Worm (Caenorhabditis elegans) whole organism, midembryonic: Measurements from ENCODE around the gene F44G4.3.

ENCODE experiments used
- T22C8.4 ChIP-seq: fragments of 200-800 bp; sonication (Bioruptor generic); IDR thresholded peaks from 2 replicates; pipeline ENCODE4 v1.3.6; 2022; ENCODE audit warnings: missing genetic modification characterization, missing compliant biosample characterization
- cog-1 ChIP-seq: sonication (generic microtip); optimal IDR thresholded peaks from 2 replicates; lab custom pipeline; 2016; ENCODE audit warnings: missing genetic modification characterization, missing compliant biosample characterization
- flt-1 ChIP-seq: fragments of 200-800 bp; sonication (Bioruptor generic); IDR thresholded peaks from 2 replicates; pipeline ENCODE4 v1.3.6; 2022; ENCODE audit warnings: missing genetic modification characterization, missing compliant biosample characterization
- klf-2 ChIP-seq: fragments of 200-800 bp; sonication (Bioruptor generic); conservative IDR thresholded peaks from 2 replicates; pipeline ENCODE4 v1.3.6; 2022; ENCODE audit warnings: missing genetic modification reagents, missing genetic modification characterization, missing compliant biosample characterization
- med-1 ChIP-seq: sonication (generic microtip); optimal IDR thresholded peaks from 2 replicates; lab custom pipeline; 2017; ENCODE audit warnings: missing genetic modification characterization, mild to moderate bottlenecking, missing compliant biosample characterization, antibody characterized with exemption, missing genetic modification reagents; ENCODE audit not compliant: insufficient read depth
- ref-1 ChIP-seq: fragments of 200-800 bp; sonication (Bioruptor generic); conservative IDR thresholded peaks from 2 replicates; pipeline ENCODE4 v1.3.6; 2022; ENCODE audit warnings: missing genetic modification reagents, missing genetic modification characterization, missing compliant biosample characterization
- tab-1 ChIP-seq: fragments of 200-800 bp; sonication (Bioruptor generic); IDR thresholded peaks from 2 replicates; pipeline ENCODE4 v1.3.6; 2022; ENCODE audit warnings: missing genetic modification characterization, missing compliant biosample characterization
- ztf-23 ChIP-seq: fragments of 200-800 bp; sonication (Bioruptor generic); IDR thresholded peaks from 2 replicates; pipeline ENCODE4 v1.3.6; 2022; ENCODE audit warnings: missing genetic modification reagents, missing genetic modification characterization, missing compliant biosample characterization
- ztf-29 ChIP-seq: fragments of 200-800 bp; sonication (Bioruptor generic); IDR thresholded peaks from 2 replicates; pipeline ENCODE4 v1.3.6; 2022; ENCODE audit warnings: missing genetic modification reagents, missing genetic modification characterization, missing compliant biosample characterization

The F44G4.3 gene

DNA sequence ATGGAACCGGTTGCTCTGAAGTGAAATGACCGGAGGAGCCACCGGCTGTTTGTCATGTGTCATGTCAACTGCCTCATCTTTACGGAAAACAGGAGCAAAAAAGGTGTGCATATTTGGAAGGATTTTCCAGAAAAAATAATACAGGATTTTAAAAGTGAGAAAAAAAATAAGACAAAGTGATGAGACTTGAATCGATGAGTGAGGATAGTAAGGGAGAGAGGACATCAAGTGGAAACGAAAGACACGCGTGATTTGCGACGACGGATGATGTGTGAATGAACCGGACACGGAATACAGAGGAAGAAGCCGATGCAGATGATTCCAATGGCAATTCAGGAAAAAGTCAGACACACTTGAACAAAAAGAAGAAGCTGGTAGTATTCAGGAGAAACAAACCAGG is 26.9 kb upstream of the F44G4.3 start:
- TF ChIP-seq T22C8.4 (GFP tag; lab: Robert Waterston, UW) (no peak), klf-2 (GFP tag; lab: Robert Waterston, UW) (no peak), tab-1 (GFP tag; lab: Robert Waterston, UW) (no peak), med-1 (GFP tag; lab: Kevin White, UChicago) (no peak), ztf-23 (GFP tag; lab: Robert Waterston, UW) (no peak), flt-1 (GFP tag; lab: Robert Waterston, UW) (no peak), cog-1 (tag; lab: Kevin White, UChicago) (no peak), ref-1 (no peak), ztf-29 (no peak)

DNA sequence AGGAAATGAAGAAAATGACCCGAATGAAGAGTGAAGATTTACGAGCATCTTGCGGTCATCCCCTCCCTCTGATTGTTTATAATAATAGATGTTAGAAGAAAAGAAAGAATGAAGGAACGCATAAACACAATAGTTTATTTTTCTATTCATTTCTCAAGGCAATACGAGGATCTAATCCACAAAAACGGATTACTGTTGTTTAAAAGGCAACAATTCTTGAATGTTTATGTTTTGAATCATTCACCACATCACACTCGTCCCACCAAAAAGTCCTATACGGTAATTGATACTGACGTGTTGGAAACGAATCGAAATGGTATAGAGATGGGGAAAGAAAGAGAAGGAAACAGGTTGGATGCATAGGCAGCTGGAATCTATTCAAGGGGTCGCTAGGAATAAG is 24.2 kb upstream of the F44G4.3 start:
- no peak for TF ChIP-seq tab-1 (GFP tag; lab: Robert Waterston, UW)
- no peak for TF ChIP-seq med-1 (GFP tag; lab: Kevin White, UChicago)
- no peak for TF ChIP-seq T22C8.4 (GFP tag; lab: Robert Waterston, UW)
- TF ChIP-seq ztf-23 (GFP tag; lab: Robert Waterston, UW), result no peak
- no peak for TF ChIP-seq flt-1 (GFP tag; lab: Robert Waterston, UW)
- TF ChIP-seq cog-1 (tag; lab: Kevin White, UChicago), result no peak

DNA sequence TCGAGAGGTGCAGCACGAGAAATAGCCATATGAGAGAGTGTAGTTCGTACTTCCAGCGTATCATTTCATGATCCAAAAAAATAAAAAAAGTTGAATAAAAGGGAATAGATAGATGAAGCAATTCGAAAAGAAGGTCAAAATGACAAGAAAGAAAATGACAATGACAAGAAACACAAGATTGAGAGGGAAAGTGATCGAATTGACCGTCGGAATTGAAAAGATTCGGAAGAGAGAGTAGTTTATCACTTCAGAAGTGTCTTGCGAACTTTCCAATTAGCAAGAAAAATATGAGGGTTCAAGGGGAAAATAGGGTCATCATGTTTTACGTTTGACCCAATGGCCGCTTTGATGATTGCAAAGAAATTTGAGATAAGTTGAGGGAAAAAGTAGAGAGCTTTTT is 22.2 kb upstream of the F44G4.3 start, which contains the start of gene dep-1:
Gene dep-1, minus strand, starts transcription at position 95 of the 400 bp plus-strand sequence.
- TF ChIP-seq flt-1 (GFP tag; lab: Robert Waterston, UW) (no peak), ref-1 (no peak), cog-1 (tag; lab: Kevin White, UChicago) (no peak), T22C8.4 (GFP tag; lab: Robert Waterston, UW) (no peak), klf-2 (GFP tag; lab: Robert Waterston, UW) (no peak), ztf-29 (no peak), ztf-23 (GFP tag; lab: Robert Waterston, UW) (no peak), tab-1 (GFP tag; lab: Robert Waterston, UW) (no peak), med-1 (GFP tag; lab: Kevin White, UChicago) (no peak)

DNA sequence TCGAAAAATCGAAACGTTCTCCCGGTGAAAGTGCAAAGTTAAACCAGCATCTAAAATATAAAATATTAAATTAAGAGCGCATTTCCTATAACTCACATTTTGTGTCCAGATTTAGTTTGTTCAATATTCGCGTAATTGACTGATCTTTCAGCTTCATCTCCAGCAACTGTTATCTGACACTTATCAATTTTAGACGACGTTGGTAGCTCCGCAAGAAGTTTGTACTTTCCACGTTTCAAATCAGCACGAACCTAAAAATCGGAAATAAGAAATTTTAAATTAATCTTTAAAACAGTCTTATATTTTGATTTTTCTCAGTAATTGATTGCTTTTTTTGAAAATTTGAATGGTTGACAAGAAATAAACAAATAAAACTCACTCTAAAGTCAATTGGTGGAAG is 20.2 kb upstream of the F44G4.3 start:
- TF ChIP-seq ref-1 (no peak), ztf-29 (no peak), ztf-23 (GFP tag; lab: Robert Waterston, UW) (no peak), klf-2 (GFP tag; lab: Robert Waterston, UW) (no peak), T22C8.4 (GFP tag; lab: Robert Waterston, UW) (no peak)

DNA sequence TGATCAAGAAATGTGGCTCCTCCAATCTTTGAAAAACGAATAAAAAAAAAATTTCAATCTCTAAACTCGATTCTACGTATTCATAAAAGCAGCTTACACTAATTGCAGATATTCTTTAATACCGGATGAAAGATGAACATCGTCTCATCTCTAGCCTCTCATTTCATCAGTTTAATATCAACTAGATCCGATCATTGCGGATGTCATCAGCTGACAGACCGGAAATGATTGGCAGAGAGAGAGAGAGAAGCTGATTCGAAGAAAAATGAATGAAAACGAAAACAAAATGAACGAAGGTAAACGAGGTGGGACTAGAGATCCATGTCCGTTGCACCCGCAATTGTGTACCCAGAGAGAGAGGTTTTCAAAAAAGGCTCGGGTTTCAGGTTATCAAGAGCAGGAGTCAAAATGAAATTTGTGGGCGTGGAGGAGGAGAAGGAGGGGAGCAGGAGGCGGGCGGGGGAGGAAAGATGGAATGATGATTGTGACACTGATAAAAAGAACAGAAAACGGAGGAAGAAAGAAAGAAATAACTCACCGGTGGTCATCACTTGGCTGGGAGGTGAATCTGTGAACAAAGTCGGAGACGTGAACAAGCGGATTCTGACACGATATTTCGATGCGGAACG is 17.5 kb upstream of the F44G4.3 start:
- TF ChIP-seq flt-1 (GFP tag; lab: Robert Waterston, UW) (no peak), ref-1 (no peak), ztf-29 (no peak), tab-1 (GFP tag; lab: Robert Waterston, UW) (no peak), klf-2 (GFP tag; lab: Robert Waterston, UW) (no peak), T22C8.4 (GFP tag; lab: Robert Waterston, UW) (no peak), med-1 (GFP tag; lab: Kevin White, UChicago) (no peak), ztf-23 (GFP tag; lab: Robert Waterston, UW) (no peak), cog-1 (tag; lab: Kevin White, UChicago) (no peak)

DNA sequence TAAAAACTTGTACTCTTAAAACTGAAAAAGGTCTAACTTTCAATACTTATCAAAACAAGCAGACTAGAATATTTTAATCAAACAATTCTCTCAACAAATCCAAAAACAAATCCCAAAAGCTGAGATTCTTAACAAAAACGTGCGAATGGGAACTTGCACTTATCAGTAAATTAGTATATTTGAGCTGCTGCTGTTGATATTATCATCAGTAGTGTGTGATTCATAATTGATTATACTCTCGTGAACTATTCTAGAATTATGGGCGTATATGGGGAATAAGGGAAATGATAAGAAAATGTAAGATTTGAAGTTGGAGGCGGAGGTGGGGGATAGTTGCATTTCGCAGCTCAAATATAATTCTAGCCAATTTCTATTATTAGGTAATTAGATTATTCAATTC is 16.7 kb upstream of the F44G4.3 start:
- TF ChIP-seq ref-1 (no peak), flt-1 (GFP tag; lab: Robert Waterston, UW) (no peak), ztf-23 (GFP tag; lab: Robert Waterston, UW) (no peak), med-1 (GFP tag; lab: Kevin White, UChicago) (no peak), cog-1 (tag; lab: Kevin White, UChicago) (no peak), klf-2 (GFP tag; lab: Robert Waterston, UW) (no peak), T22C8.4 (GFP tag; lab: Robert Waterston, UW) (no peak), tab-1 (GFP tag; lab: Robert Waterston, UW) (no peak), ztf-29 (no peak)

DNA sequence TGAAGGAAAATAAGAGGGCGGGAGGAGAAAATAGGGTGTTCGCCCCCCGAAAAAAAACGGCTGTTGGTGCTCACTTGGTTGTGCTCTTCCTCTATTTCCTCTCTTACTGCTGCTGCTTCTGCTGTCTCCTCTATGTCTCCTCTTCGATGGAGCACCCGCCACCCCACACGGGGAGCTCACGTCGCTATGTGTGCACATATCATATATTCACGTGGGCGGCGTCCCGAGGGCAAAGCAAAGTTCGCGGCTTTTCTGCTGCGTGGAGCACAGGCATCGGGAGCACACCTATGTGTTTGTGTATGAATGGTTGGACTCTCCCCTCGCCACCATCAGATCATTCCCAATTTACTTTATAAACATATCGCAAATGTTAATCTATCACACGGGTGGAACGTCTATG is 15.9 kb upstream of the F44G4.3 start:
- TF ChIP-seq ztf-23 (GFP tag; lab: Robert Waterston, UW), result 0 out of 2 replicates have a peak, but pooled peaks have one; percentile 34
- TF ChIP-seq cog-1 (tag; lab: Kevin White, UChicago), result no peak

DNA sequence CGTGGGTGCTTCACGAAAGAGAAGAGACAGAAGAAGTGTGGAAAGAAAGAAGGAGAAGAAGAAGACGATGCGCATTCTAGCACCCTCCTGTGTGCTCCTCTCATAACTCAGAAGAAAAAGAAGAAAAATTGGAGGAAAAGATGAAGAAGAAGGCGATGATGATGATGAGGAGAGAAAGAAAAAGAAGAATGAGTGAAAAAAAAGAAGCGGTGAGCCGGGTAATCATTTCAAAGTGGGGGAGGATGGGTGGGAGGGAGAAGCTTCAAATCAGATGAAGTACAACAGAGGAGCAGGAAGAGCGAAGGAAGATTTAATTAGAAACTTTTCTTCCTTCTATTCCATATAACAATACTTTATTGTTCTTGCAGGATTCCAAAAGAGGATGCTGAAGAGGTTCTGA is 13.2 kb upstream of the F44G4.3 start:
- TF ChIP-seq klf-2 (GFP tag; lab: Robert Waterston, UW) (no peak), cog-1 (tag; lab: Kevin White, UChicago) (no peak), T22C8.4 (GFP tag; lab: Robert Waterston, UW) (no peak), tab-1 (GFP tag; lab: Robert Waterston, UW) (no peak), ztf-23 (GFP tag; lab: Robert Waterston, UW) (no peak), ztf-29 (no peak), flt-1 (GFP tag; lab: Robert Waterston, UW) (no peak), ref-1 (no peak), med-1 (GFP tag; lab: Kevin White, UChicago) (no peak)

DNA sequence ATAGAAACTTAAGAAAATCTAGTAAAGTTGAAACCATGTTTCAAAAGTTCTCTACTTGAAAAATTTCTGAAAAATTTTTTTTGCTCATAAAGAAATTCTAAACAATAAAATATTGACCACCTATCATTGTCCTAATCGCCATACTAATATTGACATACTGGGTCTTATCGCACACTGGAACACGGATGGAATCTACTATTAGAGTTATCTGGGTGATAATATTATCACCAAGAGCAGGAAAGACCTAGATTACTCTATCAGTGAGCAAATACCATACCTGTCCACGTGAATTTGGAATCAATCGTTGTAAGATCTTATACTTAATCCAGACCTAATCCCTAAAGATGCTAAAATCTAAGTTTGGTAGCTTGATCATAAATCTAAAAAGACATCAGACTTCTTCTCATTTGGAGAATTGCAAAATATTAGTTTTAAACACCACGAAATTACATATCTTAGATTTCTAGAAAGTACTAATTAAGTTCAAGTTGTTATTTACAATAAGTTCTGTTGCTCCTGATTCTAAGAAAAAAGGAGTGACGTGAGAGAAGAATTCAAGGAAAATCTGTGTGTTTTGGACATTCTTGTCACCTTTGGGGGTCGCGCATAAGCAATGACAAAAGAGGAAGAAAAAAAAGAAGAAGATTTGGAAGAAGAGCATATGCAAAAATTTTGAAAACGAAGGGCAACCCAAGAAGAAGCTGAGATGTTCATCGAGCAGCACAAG is 12.7 kb upstream of the F44G4.3 start:
- no peak for TF ChIP-seq ztf-29
- no peak for TF ChIP-seq flt-1 (GFP tag; lab: Robert Waterston, UW)
- no peak for TF ChIP-seq T22C8.4 (GFP tag; lab: Robert Waterston, UW)
- no peak for TF ChIP-seq tab-1 (GFP tag; lab: Robert Waterston, UW)
- no peak for TF ChIP-seq ztf-23 (GFP tag; lab: Robert Waterston, UW)
- no peak for TF ChIP-seq med-1 (GFP tag; lab: Kevin White, UChicago)
- TF ChIP-seq klf-2 (GFP tag; lab: Robert Waterston, UW), result no peak
